Fruit fly (Drosophila melanogaster) whole organism: ENCODE data around the gene CG32452.

Experiments used
- CG8478 ChIP-seq: fragments of >200 bp; optimal IDR thresholded peaks from 2 replicates; lab custom pipeline; 2018; ENCODE audit warnings: inconsistent platforms
- Dll ChIP-seq: fragments of >200 bp; optimal IDR thresholded peaks from 2 replicates; lab custom pipeline; 2017
- EcR ChIP-seq, 2 experiments: fragments of >200 bp; optimal IDR thresholded peaks; 2 replicates each; lab custom pipeline; 2017; ENCODE audit warnings: missing biosample characterization in 2 of 2, missing genetic modification characterization in 2 of 2, missing genetic modification reagents in 2 of 2
- pan ChIP-seq: fragments of >200 bp; optimal IDR thresholded peaks from 2 replicates; lab custom pipeline; 2017
- psq ChIP-seq: fragments of >200 bp; optimal IDR thresholded peaks from 2 replicates; lab custom pipeline; 2017
- usp ChIP-seq: fragments of >200 bp; optimal IDR thresholded peaks from 2 replicates; lab custom pipeline; 2017; ENCODE audit warnings: missing biosample characterization, missing genetic modification characterization, mixed read lengths

- TF ChIP-seq EcR (GFP tag; optimal IDR thresholded peaks at IDR 0.05; lab: Kevin White, UChicago): no peak
- TF ChIP-seq Dll: no peak
- TF ChIP-seq CG8478 (lab: Kevin White, UChicago): no peak
- TF ChIP-seq pan (lab: Kevin White, UChicago): no peak
- TF ChIP-seq psq: no peak
- TF ChIP-seq usp: no peak
Observed at dm6 chr3L:22749987-22750386, 32.5 kb downstream of the CG32452 start.
